Worm (Caenorhabditis elegans) whole organism, L4 larva: Measurements from ENCODE around the gene F55C5.17.

Source experiments
- D1046.2 ChIP-seq: fragments of 200-800 bp; sonication (Bioruptor generic); IDR thresholded peaks from 2 replicates; pipeline ENCODE4 v1.3.6; 2022; ENCODE audit warnings: missing genetic modification characterization, missing compliant biosample characterization
- F10B5.3 ChIP-seq: sonication (generic microtip); optimal IDR thresholded peaks from 2 replicates; lab custom pipeline; 2016; ENCODE audit warnings: mild to moderate bottlenecking, missing genetic modification characterization, missing compliant biosample characterization
- F49E8.2 ChIP-seq: sonication (generic microtip); optimal IDR thresholded peaks from 2 replicates; lab custom pipeline; 2016; ENCODE audit warnings: missing compliant biosample characterization, mild to moderate bottlenecking, missing genetic modification characterization, borderline replicate concordance
- T20F7.1 ChIP-seq: fragments of 200-800 bp; sonication (Bioruptor generic); optimal IDR thresholded peaks from 2 replicates; lab custom pipeline; 2018; ENCODE audit warnings: mild to moderate bottlenecking, missing genetic modification characterization, missing compliant biosample characterization
- T26A8.4 ChIP-seq: fragments of 200-800 bp; sonication (Bioruptor generic); IDR thresholded peaks from 2 replicates; pipeline ENCODE4 v1.3.6; 2022; ENCODE audit warnings: missing genetic modification characterization, missing compliant biosample characterization
- Y5F2A.4 ChIP-seq: fragments of 200-800 bp; sonication (Bioruptor generic); optimal IDR thresholded peaks from 2 replicates; lab custom pipeline; 2018; ENCODE audit warnings: mild to moderate bottlenecking, missing genetic modification characterization, missing compliant biosample characterization
- aly-2 ChIP-seq: sonication (generic microtip); optimal IDR thresholded peaks from 2 replicates; lab custom pipeline; 2018; ENCODE audit warnings: missing biosample characterization, missing genetic modification characterization
- ceh-20 ChIP-seq: fragments of 200-800 bp; sonication (Bioruptor generic); IDR thresholded peaks from 2 replicates; pipeline ENCODE4 v1.3.6; 2022; ENCODE audit warnings: missing genetic modification reagents, missing genetic modification characterization, missing compliant biosample characterization
- ceh-28 ChIP-seq: fragments of 150-350 bp; optimal IDR thresholded peaks from 2 replicates; lab custom pipeline; 2014; ENCODE audit warnings: missing biosample characterization, missing genetic modification reagents, missing genetic modification characterization
- ceh-32 ChIP-seq: sonication (generic microtip); optimal IDR thresholded peaks from 2 replicates; lab custom pipeline; 2016; ENCODE audit warnings: mild to moderate bottlenecking, missing genetic modification characterization, missing compliant biosample characterization; ENCODE audit not compliant: poor library complexity
- ceh-44 ChIP-seq: fragments of 200-800 bp; sonication (Bioruptor generic); IDR thresholded peaks from 2 replicates; pipeline ENCODE4 v1.3.6; 2022; ENCODE audit warnings: missing genetic modification reagents, missing genetic modification characterization, missing compliant biosample characterization
- ceh-82 ChIP-seq: sonication (generic microtip); optimal IDR thresholded peaks from 2 replicates; lab custom pipeline; 2017; ENCODE audit warnings: missing biosample characterization, missing genetic modification characterization
- daf-12 ChIP-seq: fragments of 150-350 bp; optimal IDR thresholded peaks from 2 replicates; lab custom pipeline; 2014; ENCODE audit warnings: missing biosample characterization, missing genetic modification reagents, missing genetic modification characterization
- dmd-6 ChIP-seq: fragments of 200-800 bp; sonication (Bioruptor generic); IDR thresholded peaks from 2 replicates; pipeline ENCODE4 v1.3.6; 2022; ENCODE audit warnings: missing genetic modification reagents, missing genetic modification characterization, missing compliant biosample characterization
- dmd-8 ChIP-seq: fragments of 200-800 bp; sonication (Bioruptor generic); IDR thresholded peaks from 2 replicates; pipeline ENCODE4 v1.3.6; 2022; ENCODE audit warnings: missing genetic modification characterization, missing compliant biosample characterization
- dmd-9 ChIP-seq: fragments of 200-800 bp; sonication (Bioruptor generic); IDR thresholded peaks from 2 replicates; pipeline ENCODE4 v1.3.6; 2022; ENCODE audit warnings: missing genetic modification reagents, missing genetic modification characterization, missing compliant biosample characterization
- dve-1 ChIP-seq: sonication (generic microtip); optimal IDR thresholded peaks from 2 replicates; lab custom pipeline; 2017; ENCODE audit warnings: antibody characterized with exemption, mild to moderate bottlenecking, missing genetic modification characterization, missing compliant biosample characterization; ENCODE audit not compliant: insufficient read depth
- egl-27 ChIP-seq: sonication (generic microtip); optimal IDR thresholded peaks from 3 replicates; lab custom pipeline; 2017; ENCODE audit warnings: missing biosample characterization, missing genetic modification reagents, missing genetic modification characterization
- fkh-10 ChIP-seq: fragments of 150-350 bp; optimal IDR thresholded peaks from 2 replicates; lab custom pipeline; 2014; ENCODE audit warnings: missing biosample characterization, missing genetic modification reagents, missing genetic modification characterization
- hif-1 ChIP-seq, 2 experiments: sonication (generic microtip); optimal IDR thresholded peaks; 2 replicates each; lab custom pipeline; 2016 to 2017; ENCODE audit warnings: missing compliant biosample characterization in 2 of 2, missing genetic modification characterization in 2 of 2, missing genetic modification reagents in 2 of 2, missing genotype in 2 of 2, mild to moderate bottlenecking in 1 of 2
- hlh-11 ChIP-seq: fragments of 200-800 bp; sonication (Bioruptor generic); optimal IDR thresholded peaks from 2 replicates; lab custom pipeline; 2018; ENCODE audit warnings: mild to moderate bottlenecking, missing genetic modification characterization, missing compliant biosample characterization
- hlh-30 ChIP-seq: sonication (generic microtip); optimal IDR thresholded peaks from 2 replicates; lab custom pipeline; 2017; ENCODE audit warnings: antibody characterized with exemption, mild to moderate bottlenecking, missing genetic modification characterization, missing compliant biosample characterization; ENCODE audit not compliant: insufficient read depth
- lin-29 ChIP-seq: fragments of 200-800 bp; sonication (Bioruptor generic); IDR thresholded peaks from 2 replicates; pipeline ENCODE4 v1.3.6; 2022; ENCODE audit warnings: missing genetic modification reagents, missing genetic modification characterization, missing compliant biosample characterization
- lin-39 ChIP-seq: fragments of 150-350 bp; optimal IDR thresholded peaks from 2 replicates; lab custom pipeline; 2014; ENCODE audit warnings: missing biosample characterization, missing genetic modification reagents, missing genetic modification characterization
- mes-2 ChIP-seq: sonication (generic microtip); optimal IDR thresholded peaks from 2 replicates; lab custom pipeline; 2016; ENCODE audit warnings: missing genotype, mild to moderate bottlenecking, missing genetic modification characterization, missing compliant biosample characterization; ENCODE audit not compliant: poor library complexity, severe bottlenecking
- mxl-3 ChIP-seq: fragments of 200-800 bp; sonication (Bioruptor generic); optimal IDR thresholded peaks from 2 replicates; lab custom pipeline; 2018; ENCODE audit warnings: mild to moderate bottlenecking, missing genetic modification characterization, missing compliant biosample characterization
- nhr-10 ChIP-seq: fragments of 150-350 bp; optimal IDR thresholded peaks from 2 replicates; lab custom pipeline; 2014; ENCODE audit warnings: missing biosample characterization, missing genetic modification characterization
- nhr-102 ChIP-seq: sonication (generic microtip); optimal IDR thresholded peaks from 2 replicates; lab custom pipeline; 2016; ENCODE audit warnings: mild to moderate bottlenecking, missing genetic modification characterization, moderate library complexity, missing compliant biosample characterization
- nhr-11 ChIP-seq: fragments of 150-350 bp; optimal IDR thresholded peaks from 2 replicates; lab custom pipeline; 2014; ENCODE audit warnings: missing biosample characterization, missing genetic modification characterization
- nhr-111 ChIP-seq: fragments of 200-800 bp; sonication (Bioruptor generic); optimal IDR thresholded peaks from 2 replicates; lab custom pipeline; 2018; ENCODE audit warnings: mild to moderate bottlenecking, missing genetic modification characterization, missing compliant biosample characterization
- nhr-28 ChIP-seq: fragments of 150-350 bp; optimal IDR thresholded peaks from 2 replicates; lab custom pipeline; 2014; ENCODE audit warnings: missing biosample characterization, missing genetic modification characterization
- nhr-41 ChIP-seq: fragments of 200-800 bp; sonication (Bioruptor generic); IDR thresholded peaks from 2 replicates; pipeline ENCODE4 v1.3.6; 2022; ENCODE audit warnings: missing genetic modification reagents, missing genetic modification characterization, missing compliant biosample characterization
- nhr-42 ChIP-seq: fragments of 200-800 bp; sonication (Bioruptor generic); IDR thresholded peaks from 2 replicates; pipeline ENCODE4 v1.3.6; 2022; ENCODE audit warnings: missing genetic modification characterization, missing compliant biosample characterization
- nhr-6 ChIP-seq: fragments of 150-350 bp; optimal IDR thresholded peaks from 2 replicates; lab custom pipeline; 2014; ENCODE audit warnings: missing biosample characterization, missing genetic modification characterization
- nhr-76 ChIP-seq: fragments of 150-350 bp; optimal IDR thresholded peaks from 2 replicates; lab custom pipeline; 2014; ENCODE audit warnings: missing biosample characterization, missing genetic modification characterization
- pha-4 ChIP-seq, 2 experiments: fragments of 150-350 bp in 1 of 2; fragments of 200-800 bp in 1 of 2; sonication (Bioruptor generic) in 1 of 2; IDR thresholded peaks in 1 of 2; optimal IDR thresholded peaks in 1 of 2; 2 replicates each; pipeline versions ENCODE4 v1.3.6 to Lab custom; 2014 to 2022; ENCODE audit warnings: missing genetic modification characterization in 2 of 2, missing genetic modification reagents in 2 of 2, missing biosample characterization in 1 of 2, missing compliant biosample characterization in 1 of 2
- pqm-1 ChIP-seq: sonication (generic microtip); optimal IDR thresholded peaks from 2 replicates; lab custom pipeline; 2017; ENCODE audit warnings: missing biosample characterization, missing genetic modification characterization
- set-16 ChIP-seq: fragments of 200-800 bp; sonication (Bioruptor generic); IDR thresholded peaks from 2 replicates; pipeline ENCODE4 v1.3.6; 2022; ENCODE audit warnings: missing genetic modification reagents, missing genetic modification characterization, missing compliant biosample characterization
- skn-1 ChIP-seq: fragments of 150-350 bp; optimal IDR thresholded peaks from 2 replicates; lab custom pipeline; 2014; ENCODE audit warnings: missing biosample characterization, missing genetic modification characterization
- snpc-1.2 ChIP-seq: fragments of 200-800 bp; sonication (Bioruptor generic); IDR thresholded peaks from 2 replicates; pipeline ENCODE4 v1.3.6; 2022; ENCODE audit warnings: missing genetic modification reagents, missing genetic modification characterization, missing compliant biosample characterization
- snpc-4 ChIP-seq: fragments of 150-350 bp; optimal IDR thresholded peaks from 2 replicates; lab custom pipeline; 2014; ENCODE audit warnings: missing biosample characterization, missing genetic modification characterization
- tra-1 ChIP-seq: fragments of 200-800 bp; sonication (Bioruptor generic); IDR thresholded peaks from 2 replicates; pipeline ENCODE4 v1.3.6; 2022; ENCODE audit warnings: missing genetic modification reagents, missing genetic modification characterization, missing compliant biosample characterization
- unc-39 ChIP-seq: sonication (generic microtip); optimal IDR thresholded peaks from 2 replicates; lab custom pipeline; 2017; ENCODE audit warnings: missing biosample characterization, missing genetic modification characterization
- unc-62 ChIP-seq, 3 experiments: fragments of 150-350 bp in 1 of 3; sonication (generic microtip); optimal IDR thresholded peaks in 2 of 3; peaks in 1 of 3; 1 replicate in 1 of 3; 2 replicates in 2 of 3; lab custom pipeline; 2014 to 2017; ENCODE audit warnings: missing biosample characterization in 3 of 3, missing genetic modification characterization in 3 of 3, missing genetic modification reagents in 3 of 3, missing genotype in 1 of 3
- zfp-3 ChIP-seq: fragments of 200-800 bp; sonication (Bioruptor generic); conservative IDR thresholded peaks from 2 replicates; pipeline ENCODE4 v1.3.6; 2022; ENCODE audit warnings: missing genetic modification reagents, missing genetic modification characterization, missing compliant biosample characterization
- zip-2 ChIP-seq: fragments of 150-350 bp; optimal IDR thresholded peaks from 2 replicates; lab custom pipeline; 2014; ENCODE audit warnings: missing biosample characterization, missing genetic modification characterization
- ztf-11 ChIP-seq: fragments of 150-350 bp; optimal IDR thresholded peaks from 2 replicates; lab custom pipeline; 2014; ENCODE audit warnings: missing biosample characterization, missing genetic modification characterization

Gene F55C5.17

DNA sequence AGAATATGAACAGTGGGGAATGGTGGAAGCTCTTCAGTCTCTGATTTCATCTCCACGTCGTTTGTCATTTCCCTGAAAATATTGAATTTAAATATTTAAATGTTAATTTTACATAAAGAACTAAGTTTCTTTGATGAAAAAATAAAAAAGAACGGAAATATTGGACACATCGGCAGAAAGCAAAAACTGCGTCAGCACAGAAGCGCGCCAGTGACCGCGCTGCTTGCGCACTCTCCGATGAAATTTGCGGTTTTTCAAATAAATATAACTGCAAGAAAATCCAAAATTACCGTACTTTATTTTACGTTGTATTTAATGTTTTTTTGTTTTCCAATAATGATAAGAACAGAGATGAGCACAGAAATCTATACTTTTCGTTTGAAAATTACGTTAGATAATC lies 10.8 kb upstream of the F55C5.17 start, which contains the start of the genes srpa-68 and srh-16 (continued):
- TF ChIP-seq pha-4 (GFP tag; IDR thresholded peaks at IDR 0.05; lab: Robert Waterston, UW) = peak; percentile 80; the same call in 1 of the 2 replicates
- TF ChIP-seq pha-4 (tag; optimal IDR thresholded peaks at IDR 0.05; lab: Kevin White, UChicago) = no peak
- TF ChIP-seq dmd-6 (GFP tag; lab: Robert Waterston, UW) = peak; percentile 79
- TF ChIP-seq dmd-8 (GFP tag; lab: Robert Waterston, UW) = no peak
- no peak for TF ChIP-seq ceh-82 (tag; lab: Kevin White, UChicago)
- no peak for TF ChIP-seq nhr-41 (GFP tag; lab: Robert Waterston, UW)
- TF ChIP-seq unc-39 (tag; lab: Kevin White, UChicago) = no peak
- no peak for TF ChIP-seq egl-27
- no peak for TF ChIP-seq ceh-28 (tag; lab: Kevin White, UChicago)
- peak; percentile 79 for TF ChIP-seq F10B5.3
- TF ChIP-seq nhr-11 (tag; lab: Kevin White, UChicago) = peak; percentile 56
- TF ChIP-seq ceh-44 = no peak
- no peak for TF ChIP-seq snpc-4 (tag; lab: Kevin White, UChicago)
- 0 out of 2 replicates have a peak, but pooled peaks have one; percentile 21 for TF ChIP-seq tra-1 (GFP tag; lab: Robert Waterston, UW)
- TF ChIP-seq zip-2 = peak; percentile 78
- peak in 1 of 2 experiments; percentile 44 for TF ChIP-seq hif-1 (tag; optimal IDR thresholded peaks at IDR 0.05; lab: Kevin White, UChicago)
- TF ChIP-seq nhr-6 (tag; lab: Kevin White, UChicago) = peak; percentile 97
- peak; percentile 14 for TF ChIP-seq nhr-76 (tag; lab: Kevin White, UChicago)
- 0 out of 2 replicates have a peak, but pooled peaks have one; percentile 67 for TF ChIP-seq D1046.2
- peak; percentile 93 for TF ChIP-seq mes-2
- peak; percentile 61; the same call in 1 of the 2 replicates for TF ChIP-seq snpc-1.2 (GFP tag; lab: Robert Waterston, UW)
- TF ChIP-seq fkh-10 (GFP tag; lab: Kevin White, UChicago) = peak; percentile 46
- TF ChIP-seq Y5F2A.4 (GFP tag; lab: Kevin White, UChicago) = no peak
- TF ChIP-seq dve-1 = peak; percentile 88
- TF ChIP-seq mxl-3 (GFP tag; lab: Kevin White, UChicago) = no peak
- TF ChIP-seq nhr-10 (tag; lab: Kevin White, UChicago) = no peak
- peak; percentile 26 for TF ChIP-seq ceh-32 (tag; lab: Kevin White, UChicago)
- TF ChIP-seq zfp-3 (GFP tag; lab: Robert Waterston, UW) = no peak
- TF ChIP-seq pqm-1 (tag; lab: Kevin White, UChicago) = peak; percentile 28
- peak; percentile 69 for TF ChIP-seq F49E8.2 (tag; lab: Kevin White, UChicago)
- TF ChIP-seq nhr-42 = 0 out of 2 replicates have a peak, but pooled peaks have one; percentile 44
- TF ChIP-seq lin-29 (GFP tag; lab: Robert Waterston, UW) = peak; percentile 63
- no peak for TF ChIP-seq nhr-111 (GFP tag; lab: Kevin White, UChicago)
- no peak for TF ChIP-seq aly-2 (tag; lab: Kevin White, UChicago)
- peak; percentile 80 for TF ChIP-seq hlh-30
- TF ChIP-seq dmd-9 (GFP tag; lab: Robert Waterston, UW) = no peak
- peak; percentile 89 for TF ChIP-seq T26A8.4
- no peak for TF ChIP-seq lin-39 (tag; lab: Kevin White, UChicago)
- peak; percentile 80 for TF ChIP-seq hlh-11 (tag; lab: Kevin White, UChicago)
- TF ChIP-seq ztf-11 (tag; lab: Kevin White, UChicago) = no peak
- peak; percentile 86 for TF ChIP-seq T20F7.1 (GFP tag; lab: Kevin White, UChicago)

DNA sequence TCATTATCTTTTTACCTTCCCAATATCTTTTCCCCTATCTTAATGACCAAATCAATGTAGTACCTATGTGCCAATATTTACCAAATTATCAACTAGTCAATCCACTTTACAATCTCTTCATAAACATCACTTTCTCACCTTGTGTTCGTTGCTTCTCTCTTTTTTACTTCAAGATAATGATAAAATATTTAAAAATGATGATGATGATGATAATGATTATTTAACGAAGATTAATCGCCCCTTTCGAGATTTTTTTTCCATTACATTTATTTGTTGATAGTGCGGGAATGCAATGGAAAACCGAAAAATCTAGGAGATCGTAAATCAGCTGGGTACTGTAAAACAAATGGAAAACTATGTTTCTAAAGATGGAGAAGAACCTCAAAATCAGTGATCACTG lies 8.2 kb upstream of the F55C5.17 start:
- TF ChIP-seq set-16 (GFP tag; lab: Robert Waterston, UW) (no peak), nhr-28 (tag; lab: Kevin White, UChicago) (peak; percentile 32), skn-1 (tag; lab: Kevin White, UChicago) (no peak), nhr-102 (tag; lab: Kevin White, UChicago) (no peak), unc-62 (GFP tag; optimal IDR thresholded peaks at IDR 0.05 in 1 of 2; lab: Kevin White, UChicago) (peak in 1 of 2 experiments; percentile 79), unc-62 (tag; optimal IDR thresholded peaks at IDR 0.05; lab: Kevin White, UChicago) (no peak), daf-12 (no peak), ceh-20 (GFP tag; lab: Robert Waterston, UW) (peak; percentile 34; the same call in 1 of the 2 replicates), tra-1 (GFP tag; lab: Robert Waterston, UW) (0 out of 2 replicates have a peak, but pooled peaks have one; percentile 26)
